Worm (Caenorhabditis elegans) whole organism, L4 larva: ENCODE measurements around the gene daf-10.

ENCODE experiments used
- D1046.2 ChIP-seq: fragments of 200-800 bp; sonication (Bioruptor generic); IDR thresholded peaks from 2 replicates; pipeline ENCODE4 v1.3.6; 2022; ENCODE audit warnings: missing genetic modification characterization, missing compliant biosample characterization
- F10B5.3 ChIP-seq: sonication (generic microtip); optimal IDR thresholded peaks from 2 replicates; lab custom pipeline; 2016; ENCODE audit warnings: mild to moderate bottlenecking, missing genetic modification characterization, missing compliant biosample characterization
- F26F4.8 ChIP-seq: fragments of 200-800 bp; sonication (Bioruptor generic); conservative IDR thresholded peaks from 2 replicates; pipeline ENCODE4 v1.3.6; 2022; ENCODE audit warnings: missing genetic modification characterization, missing compliant biosample characterization
- F37D6.2 ChIP-seq: sonication (generic microtip); optimal IDR thresholded peaks from 2 replicates; lab custom pipeline; 2016; ENCODE audit warnings: mild to moderate bottlenecking, missing genetic modification characterization, missing compliant biosample characterization
- F49E8.2 ChIP-seq: sonication (generic microtip); optimal IDR thresholded peaks from 2 replicates; lab custom pipeline; 2016; ENCODE audit warnings: missing compliant biosample characterization, mild to moderate bottlenecking, missing genetic modification characterization, borderline replicate concordance
- T26A8.4 ChIP-seq: fragments of 200-800 bp; sonication (Bioruptor generic); IDR thresholded peaks from 2 replicates; pipeline ENCODE4 v1.3.6; 2022; ENCODE audit warnings: missing genetic modification characterization, missing compliant biosample characterization
- Y105C5A.15 ChIP-seq: fragments of 200-800 bp; sonication (Bioruptor generic); IDR thresholded peaks from 2 replicates; pipeline ENCODE4 v1.3.6; 2022; ENCODE audit warnings: missing genetic modification characterization, missing compliant biosample characterization
- ZK337.2 ChIP-seq: fragments of 200-800 bp; sonication (Bioruptor generic); IDR thresholded peaks from 2 replicates; pipeline ENCODE4 v1.3.6; 2022; ENCODE audit warnings: missing genetic modification reagents, missing genetic modification characterization, missing compliant biosample characterization
- aha-1 ChIP-seq: fragments of 150-350 bp; peaks from one replicate; lab custom pipeline; 2014; ENCODE audit warnings: missing biosample characterization, missing genetic modification characterization
- ama-1 ChIP-seq: fragments of 150-350 bp; optimal IDR thresholded peaks from 2 replicates; lab custom pipeline; 2014; ENCODE audit warnings: inconsistent platforms, mixed read lengths
- arid-1 ChIP-seq: fragments of 200-800 bp; sonication (Bioruptor generic); conservative IDR thresholded peaks from 2 replicates; pipeline ENCODE4 v1.3.6; 2022; ENCODE audit warnings: missing genetic modification reagents, missing genetic modification characterization, missing compliant biosample characterization
- ceh-20 ChIP-seq: fragments of 200-800 bp; sonication (Bioruptor generic); IDR thresholded peaks from 2 replicates; pipeline ENCODE4 v1.3.6; 2022; ENCODE audit warnings: missing genetic modification reagents, missing genetic modification characterization, missing compliant biosample characterization
- ceh-28 ChIP-seq: fragments of 150-350 bp; optimal IDR thresholded peaks from 2 replicates; lab custom pipeline; 2014; ENCODE audit warnings: missing biosample characterization, missing genetic modification reagents, missing genetic modification characterization
- ceh-44 ChIP-seq: fragments of 200-800 bp; sonication (Bioruptor generic); IDR thresholded peaks from 2 replicates; pipeline ENCODE4 v1.3.6; 2022; ENCODE audit warnings: missing genetic modification reagents, missing genetic modification characterization, missing compliant biosample characterization
- ces-1 ChIP-seq: fragments of 150-350 bp; sonication (generic microtip); optimal IDR thresholded peaks from 4 replicates; lab custom pipeline; 2014; ENCODE audit warnings: missing biosample characterization, missing genetic modification reagents, missing genetic modification characterization
- cey-2 ChIP-seq: sonication (generic microtip); optimal IDR thresholded peaks from 3 replicates; lab custom pipeline; 2017; ENCODE audit warnings: missing genetic modification characterization, mild to moderate bottlenecking, missing compliant biosample characterization, antibody characterized with exemption, borderline replicate concordance; ENCODE audit not compliant: insufficient read depth
- ctbp-1 ChIP-seq: fragments of 200-800 bp; sonication (Bioruptor generic); IDR thresholded peaks from 2 replicates; pipeline ENCODE4 v1.3.6; 2022; ENCODE audit warnings: missing genetic modification reagents, missing genetic modification characterization, missing compliant biosample characterization
- daf-12 ChIP-seq: fragments of 150-350 bp; optimal IDR thresholded peaks from 2 replicates; lab custom pipeline; 2014; ENCODE audit warnings: missing biosample characterization, missing genetic modification reagents, missing genetic modification characterization
- daf-8 ChIP-seq: fragments of 200-800 bp; sonication (Bioruptor generic); IDR thresholded peaks from 2 replicates; pipeline ENCODE4 v1.3.6; 2022; ENCODE audit warnings: missing genetic modification characterization, missing compliant biosample characterization
- dmd-6 ChIP-seq: fragments of 200-800 bp; sonication (Bioruptor generic); IDR thresholded peaks from 2 replicates; pipeline ENCODE4 v1.3.6; 2022; ENCODE audit warnings: missing genetic modification reagents, missing genetic modification characterization, missing compliant biosample characterization
- dmd-9 ChIP-seq: fragments of 200-800 bp; sonication (Bioruptor generic); IDR thresholded peaks from 2 replicates; pipeline ENCODE4 v1.3.6; 2022; ENCODE audit warnings: missing genetic modification reagents, missing genetic modification characterization, missing compliant biosample characterization
- dpl-1 ChIP-seq: fragments of 150-350 bp; optimal IDR thresholded peaks from 2 replicates; lab custom pipeline; 2014; ENCODE audit warnings: missing biosample characterization, missing genetic modification reagents, missing genetic modification characterization
- duxl-1 ChIP-seq: sonication (generic microtip); optimal IDR thresholded peaks from 2 replicates; lab custom pipeline; 2016; ENCODE audit warnings: mild to moderate bottlenecking, missing genetic modification characterization, moderate library complexity, missing compliant biosample characterization; ENCODE audit not compliant: poor library complexity
- fkh-10 ChIP-seq: fragments of 150-350 bp; optimal IDR thresholded peaks from 2 replicates; lab custom pipeline; 2014; ENCODE audit warnings: missing biosample characterization, missing genetic modification reagents, missing genetic modification characterization
- fos-1 ChIP-seq: fragments of 150-350 bp; optimal IDR thresholded peaks from 2 replicates; lab custom pipeline; 2014; ENCODE audit warnings: missing biosample characterization, missing genetic modification characterization
- hif-1 ChIP-seq, 2 experiments: sonication (generic microtip); optimal IDR thresholded peaks; 2 replicates each; lab custom pipeline; 2016 to 2017; ENCODE audit warnings: missing compliant biosample characterization in 2 of 2, missing genetic modification characterization in 2 of 2, missing genetic modification reagents in 2 of 2, missing genotype in 2 of 2, mild to moderate bottlenecking in 1 of 2
- hlh-11 ChIP-seq: fragments of 200-800 bp; sonication (Bioruptor generic); optimal IDR thresholded peaks from 2 replicates; lab custom pipeline; 2018; ENCODE audit warnings: mild to moderate bottlenecking, missing genetic modification characterization, missing compliant biosample characterization
- hlh-30 ChIP-seq: sonication (generic microtip); optimal IDR thresholded peaks from 2 replicates; lab custom pipeline; 2017; ENCODE audit warnings: antibody characterized with exemption, mild to moderate bottlenecking, missing genetic modification characterization, missing compliant biosample characterization; ENCODE audit not compliant: insufficient read depth
- hmg-1.1 ChIP-seq: fragments of 200-800 bp; sonication (Bioruptor generic); IDR thresholded peaks from 2 replicates; pipeline ENCODE4 v1.3.6; 2022; ENCODE audit warnings: missing genetic modification reagents, missing genetic modification characterization, missing compliant biosample characterization
- jun-1 ChIP-seq: fragments of 150-350 bp; optimal IDR thresholded peaks from 2 replicates; lab custom pipeline; 2014; ENCODE audit warnings: missing biosample characterization, missing genetic modification reagents, missing genetic modification characterization
- madf-5 ChIP-seq, 2 experiments: fragments of 200-800 bp; sonication (Bioruptor generic); IDR thresholded peaks; 2 replicates each; pipeline ENCODE4 v1.3.6; 2022; ENCODE audit warnings: missing compliant biosample characterization in 2 of 2, missing genetic modification characterization in 2 of 2
- mdl-1 ChIP-seq, 2 experiments: fragments of 150-350 bp in 1 of 2; sonication (generic microtip) in 1 of 2; optimal IDR thresholded peaks; 2 replicates each; lab custom pipeline; 2014 to 2017; ENCODE audit warnings: missing biosample characterization in 2 of 2, missing genetic modification characterization in 2 of 2
- mdt-29 ChIP-seq: fragments of 200-800 bp; sonication (Bioruptor generic); IDR thresholded peaks from 2 replicates; pipeline ENCODE4 v1.3.6; 2022; ENCODE audit warnings: missing genetic modification reagents, missing genetic modification characterization, missing compliant biosample characterization
- mep-1 ChIP-seq: fragments of 150-350 bp; sonication (generic microtip); optimal IDR thresholded peaks from 3 replicates; lab custom pipeline; 2014; ENCODE audit warnings: missing biosample characterization, missing genetic modification characterization
- mes-2 ChIP-seq: sonication (generic microtip); optimal IDR thresholded peaks from 2 replicates; lab custom pipeline; 2016; ENCODE audit warnings: missing genotype, mild to moderate bottlenecking, missing genetic modification characterization, missing compliant biosample characterization; ENCODE audit not compliant: poor library complexity, severe bottlenecking
- mxl-3 ChIP-seq: fragments of 200-800 bp; sonication (Bioruptor generic); optimal IDR thresholded peaks from 2 replicates; lab custom pipeline; 2018; ENCODE audit warnings: mild to moderate bottlenecking, missing genetic modification characterization, missing compliant biosample characterization
- nhr-102 ChIP-seq: sonication (generic microtip); optimal IDR thresholded peaks from 2 replicates; lab custom pipeline; 2016; ENCODE audit warnings: mild to moderate bottlenecking, missing genetic modification characterization, moderate library complexity, missing compliant biosample characterization
- nhr-11 ChIP-seq: fragments of 150-350 bp; optimal IDR thresholded peaks from 2 replicates; lab custom pipeline; 2014; ENCODE audit warnings: missing biosample characterization, missing genetic modification characterization
- nhr-25 ChIP-seq: sonication (generic microtip); optimal IDR thresholded peaks from 2 replicates; lab custom pipeline; 2017; ENCODE audit warnings: missing genetic modification characterization, mild to moderate bottlenecking, missing compliant biosample characterization, antibody characterized with exemption, moderate library complexity, borderline replicate concordance; ENCODE audit not compliant: insufficient read depth
- nhr-28 ChIP-seq: fragments of 150-350 bp; optimal IDR thresholded peaks from 2 replicates; lab custom pipeline; 2014; ENCODE audit warnings: missing biosample characterization, missing genetic modification characterization
- nhr-42 ChIP-seq: fragments of 200-800 bp; sonication (Bioruptor generic); IDR thresholded peaks from 2 replicates; pipeline ENCODE4 v1.3.6; 2022; ENCODE audit warnings: missing genetic modification characterization, missing compliant biosample characterization
- pha-4 ChIP-seq, 2 experiments: fragments of 150-350 bp in 1 of 2; fragments of 200-800 bp in 1 of 2; sonication (Bioruptor generic) in 1 of 2; IDR thresholded peaks in 1 of 2; optimal IDR thresholded peaks in 1 of 2; 2 replicates each; pipeline versions ENCODE4 v1.3.6 to Lab custom; 2014 to 2022; ENCODE audit warnings: missing genetic modification characterization in 2 of 2, missing genetic modification reagents in 2 of 2, missing biosample characterization in 1 of 2, missing compliant biosample characterization in 1 of 2
- php-3 ChIP-seq: fragments of 200-800 bp; sonication (Bioruptor generic); IDR thresholded peaks from 2 replicates; pipeline ENCODE4 v1.3.6; 2022; ENCODE audit warnings: missing genetic modification reagents, missing genetic modification characterization, missing compliant biosample characterization
- pqm-1 ChIP-seq: sonication (generic microtip); optimal IDR thresholded peaks from 2 replicates; lab custom pipeline; 2017; ENCODE audit warnings: missing biosample characterization, missing genetic modification characterization
- set-16 ChIP-seq: fragments of 200-800 bp; sonication (Bioruptor generic); IDR thresholded peaks from 2 replicates; pipeline ENCODE4 v1.3.6; 2022; ENCODE audit warnings: missing genetic modification reagents, missing genetic modification characterization, missing compliant biosample characterization
- skn-1 ChIP-seq: fragments of 150-350 bp; optimal IDR thresholded peaks from 2 replicates; lab custom pipeline; 2014; ENCODE audit warnings: missing biosample characterization, missing genetic modification characterization
- unc-130 ChIP-seq: sonication (generic microtip); optimal IDR thresholded peaks from 2 replicates; lab custom pipeline; 2016; ENCODE audit warnings: missing genetic modification reagents, missing genetic modification characterization, missing compliant biosample characterization
- unc-39 ChIP-seq: sonication (generic microtip); optimal IDR thresholded peaks from 2 replicates; lab custom pipeline; 2017; ENCODE audit warnings: missing biosample characterization, missing genetic modification characterization
- zag-1 ChIP-seq: fragments of 150-350 bp; optimal IDR thresholded peaks from 2 replicates; lab custom pipeline; 2014; ENCODE audit warnings: missing biosample characterization, missing genetic modification characterization
- ztf-7 ChIP-seq: fragments of 150-350 bp; optimal IDR thresholded peaks from 2 replicates; lab custom pipeline; 2014; ENCODE audit warnings: missing biosample characterization, missing genetic modification characterization

The daf-10 gene

DNA sequence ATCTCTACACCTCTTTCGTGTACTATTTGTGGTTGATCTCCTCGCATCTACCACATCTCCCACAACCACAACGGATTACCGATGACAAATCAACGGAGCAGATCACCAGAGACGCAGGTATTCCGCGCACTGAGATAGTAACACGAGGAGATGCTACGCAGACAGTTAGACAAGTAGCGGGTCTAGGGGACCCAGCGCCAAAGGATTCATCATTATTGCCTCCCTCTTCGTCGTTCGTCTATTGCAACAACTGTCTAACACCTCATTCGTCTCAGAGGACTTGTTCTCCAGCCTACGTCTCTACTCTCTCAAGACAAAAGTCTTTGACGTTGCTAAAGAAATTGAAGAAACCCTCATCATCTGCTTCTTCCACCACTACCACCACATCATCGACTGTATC, 24.5 kb downstream of the daf-10 start:
- TF ChIP-seq set-16 (GFP tag; lab: Robert Waterston, UW) = no peak
- no peak for TF ChIP-seq fos-1 (tag; lab: Kevin White, UChicago)
- peak; percentile 62 to 84 for TF ChIP-seq mdl-1 (tag; optimal IDR thresholded peaks at IDR 0.05; lab: Kevin White, UChicago)
- no peak for TF ChIP-seq ama-1
- no peak for TF ChIP-seq ces-1 (GFP tag; lab: Kevin White, UChicago)
- TF ChIP-seq D1046.2 = no peak
- no peak for TF ChIP-seq nhr-42
- no peak for TF ChIP-seq nhr-102
- peak in 1 of 2 experiments; percentile 23 for TF ChIP-seq hif-1 (tag; optimal IDR thresholded peaks at IDR 0.05; lab: Kevin White, UChicago)
- no peak for TF ChIP-seq dmd-9
- TF ChIP-seq mdt-29 = no peak
- TF ChIP-seq mep-1 = peak; percentile 58
- no peak for TF ChIP-seq pqm-1
- no peak for TF ChIP-seq Y105C5A.15 (GFP tag; lab: Robert Waterston, UW)
- no peak for TF ChIP-seq ceh-28 (tag; lab: Kevin White, UChicago)
- no peak for TF ChIP-seq duxl-1 (tag; lab: Kevin White, UChicago)
- no peak for TF ChIP-seq unc-39 (tag; lab: Kevin White, UChicago)
- TF ChIP-seq php-3 (GFP tag; lab: Robert Waterston, UW) = no peak
- TF ChIP-seq dmd-6 (GFP tag; lab: Robert Waterston, UW) = no peak
- no peak for TF ChIP-seq daf-8 (GFP tag; lab: Robert Waterston, UW)
- no peak for TF ChIP-seq zag-1 (tag; lab: Kevin White, UChicago)
- TF ChIP-seq F49E8.2 = no peak
- TF ChIP-seq daf-12 = no peak
- TF ChIP-seq fkh-10 (GFP tag; lab: Kevin White, UChicago) = no peak
- TF ChIP-seq F26F4.8 = no peak
- TF ChIP-seq nhr-11 (tag; lab: Kevin White, UChicago) = no peak
- no peak for TF ChIP-seq ceh-44 (GFP tag; lab: Robert Waterston, UW)
- TF ChIP-seq ZK337.2 (GFP tag; lab: Robert Waterston, UW) = no peak
- no peak for TF ChIP-seq ztf-7
- no peak for TF ChIP-seq skn-1 (tag; lab: Kevin White, UChicago)
- 0 out of 2 replicates have a peak, but pooled peaks have one; percentile 41 for TF ChIP-seq hmg-1.1 (GFP tag; lab: Robert Waterston, UW)
- no peak for TF ChIP-seq mes-2
- TF ChIP-seq nhr-28 (tag; lab: Kevin White, UChicago) = peak; percentile 74
- peak; percentile 56 for TF ChIP-seq hlh-11 (tag; lab: Kevin White, UChicago)
- peak; percentile 51 for TF ChIP-seq nhr-25 (tag; lab: Kevin White, UChicago)
- TF ChIP-seq madf-5 (GFP tag; IDR thresholded peaks at IDR 0.05; lab: Robert Waterston, UW) = no peak
- no peak for TF ChIP-seq arid-1 (GFP tag; lab: Robert Waterston, UW)
- no peak for TF ChIP-seq ceh-20 (GFP tag; lab: Robert Waterston, UW)
- no peak for TF ChIP-seq F10B5.3 (tag; lab: Kevin White, UChicago)
- TF ChIP-seq T26A8.4 (GFP tag; lab: Robert Waterston, UW) = no peak
- TF ChIP-seq pha-4 (GFP tag; IDR thresholded peaks at IDR 0.05; lab: Robert Waterston, UW) = no peak
- TF ChIP-seq pha-4 (tag; optimal IDR thresholded peaks at IDR 0.05; lab: Kevin White, UChicago) = no peak
- TF ChIP-seq aha-1 (tag; lab: Kevin White, UChicago) = peak; percentile 81
- no peak for TF ChIP-seq ctbp-1
- TF ChIP-seq dpl-1 (GFP tag; lab: Kevin White, UChicago) = no peak
- TF ChIP-seq hlh-30 (tag; lab: Kevin White, UChicago) = peak; percentile 72
- TF ChIP-seq unc-130 = no peak
- peak; percentile 67 for TF ChIP-seq mxl-3
- no peak for TF ChIP-seq cey-2 (tag; lab: Kevin White, UChicago)
- no peak for TF ChIP-seq jun-1 (tag; lab: Kevin White, UChicago)
- no peak for TF ChIP-seq F37D6.2 (tag; lab: Kevin White, UChicago)
